Worm (Caenorhabditis elegans) whole organism, L4 larva: ENCODE results near the gene T11F8.5.
A peak's percentile ranks its signal among the peaks of the same experiment; 100 is the strongest.

Experiments used
- D1046.2 ChIP-seq: fragments of 200-800 bp; sonication (Bioruptor generic); IDR thresholded peaks from 2 replicates; pipeline ENCODE4 v1.3.6; 2022; ENCODE audit warnings: missing genetic modification characterization, missing compliant biosample characterization
- ZK546.5 ChIP-seq, 2 experiments: sonication (generic microtip); optimal IDR thresholded peaks; 2 replicates each; lab custom pipeline; 2017; ENCODE audit warnings: missing biosample characterization in 2 of 2, missing genetic modification characterization in 2 of 2
- aha-1 ChIP-seq: fragments of 150-350 bp; peaks from one replicate; lab custom pipeline; 2014; ENCODE audit warnings: missing biosample characterization, missing genetic modification characterization
- ama-1 ChIP-seq: fragments of 150-350 bp; optimal IDR thresholded peaks from 2 replicates; lab custom pipeline; 2014; ENCODE audit warnings: inconsistent platforms, mixed read lengths
- arid-1 ChIP-seq: fragments of 200-800 bp; sonication (Bioruptor generic); conservative IDR thresholded peaks from 2 replicates; pipeline ENCODE4 v1.3.6; 2022; ENCODE audit warnings: missing genetic modification reagents, missing genetic modification characterization, missing compliant biosample characterization
- dpl-1 ChIP-seq: fragments of 150-350 bp; optimal IDR thresholded peaks from 2 replicates; lab custom pipeline; 2014; ENCODE audit warnings: missing biosample characterization, missing genetic modification reagents, missing genetic modification characterization
- dve-1 ChIP-seq: sonication (generic microtip); optimal IDR thresholded peaks from 2 replicates; lab custom pipeline; 2017; ENCODE audit warnings: antibody characterized with exemption, mild to moderate bottlenecking, missing genetic modification characterization, missing compliant biosample characterization; ENCODE audit not compliant: insufficient read depth
- egl-27 ChIP-seq: sonication (generic microtip); optimal IDR thresholded peaks from 3 replicates; lab custom pipeline; 2017; ENCODE audit warnings: missing biosample characterization, missing genetic modification reagents, missing genetic modification characterization
- lin-39 ChIP-seq: fragments of 150-350 bp; optimal IDR thresholded peaks from 2 replicates; lab custom pipeline; 2014; ENCODE audit warnings: missing biosample characterization, missing genetic modification reagents, missing genetic modification characterization
- nhr-76 ChIP-seq: fragments of 150-350 bp; optimal IDR thresholded peaks from 2 replicates; lab custom pipeline; 2014; ENCODE audit warnings: missing biosample characterization, missing genetic modification characterization
- skn-1 ChIP-seq: fragments of 150-350 bp; optimal IDR thresholded peaks from 2 replicates; lab custom pipeline; 2014; ENCODE audit warnings: missing biosample characterization, missing genetic modification characterization
- snpc-4 ChIP-seq: fragments of 150-350 bp; optimal IDR thresholded peaks from 2 replicates; lab custom pipeline; 2014; ENCODE audit warnings: missing biosample characterization, missing genetic modification characterization
- spr-3 ChIP-seq: fragments of 200-800 bp; sonication (Bioruptor generic); optimal IDR thresholded peaks from 2 replicates; lab custom pipeline; 2018; ENCODE audit warnings: mild to moderate bottlenecking, missing genetic modification characterization, missing compliant biosample characterization

- TF ChIP-seq nhr-76 (tag; lab: Kevin White, UChicago) (no peak), spr-3 (GFP tag; lab: Kevin White, UChicago) (no peak), aha-1 (tag; lab: Kevin White, UChicago) (peak; percentile 48), arid-1 (GFP tag; lab: Robert Waterston, UW) (no peak), dpl-1 (GFP tag; lab: Kevin White, UChicago) (no peak), D1046.2 (GFP tag; lab: Robert Waterston, UW) (no peak), dve-1 (tag; lab: Kevin White, UChicago) (no peak), skn-1 (tag; lab: Kevin White, UChicago) (no peak), ama-1 (lab: Kevin White, UChicago) (no peak), snpc-4 (tag; lab: Kevin White, UChicago) (no peak), lin-39 (tag; lab: Kevin White, UChicago) (no peak), egl-27 (tag; lab: Kevin White, UChicago) (no peak), ZK546.5 (tag; optimal IDR thresholded peaks at IDR 0.05; lab: Kevin White, UChicago) (no peak)
Observed at ce11 chrIV:5526711-5527383, 44.0 kb downstream of the T11F8.5 start.
